Fruit fly (Drosophila melanogaster) whole organism: ENCODE measurements around the gene CG14818.

Experiments
- CG8478 ChIP-seq: fragments of >200 bp; optimal IDR thresholded peaks from 2 replicates; lab custom pipeline; 2018; ENCODE audit warnings: inconsistent platforms
- Dll ChIP-seq: fragments of >200 bp; optimal IDR thresholded peaks from 2 replicates; lab custom pipeline; 2017
- EcR ChIP-seq, 2 experiments: fragments of >200 bp; optimal IDR thresholded peaks; 2 replicates each; lab custom pipeline; 2017; ENCODE audit warnings: missing biosample characterization in 2 of 2, missing genetic modification characterization in 2 of 2, missing genetic modification reagents in 2 of 2
- pan ChIP-seq: fragments of >200 bp; optimal IDR thresholded peaks from 2 replicates; lab custom pipeline; 2017
- psq ChIP-seq: fragments of >200 bp; optimal IDR thresholded peaks from 2 replicates; lab custom pipeline; 2017
- usp ChIP-seq: fragments of >200 bp; optimal IDR thresholded peaks from 2 replicates; lab custom pipeline; 2017; ENCODE audit warnings: missing biosample characterization, missing genetic modification characterization, mixed read lengths

The CG14818 gene

dm6 chrX:1897384-1897783 lies 17.8 kb upstream of the CG14818 start:
- no peak for TF ChIP-seq usp (GFP tag; lab: Kevin White, UChicago)
- TF ChIP-seq psq (lab: Kevin White, UChicago): no peak
- TF ChIP-seq Dll (lab: Kevin White, UChicago): no peak
- TF ChIP-seq pan (lab: Kevin White, UChicago): no peak
- no peak for TF ChIP-seq CG8478 (lab: Kevin White, UChicago)
- no peak for TF ChIP-seq EcR (GFP tag; optimal IDR thresholded peaks at IDR 0.05; lab: Kevin White, UChicago)

dm6 chrX:1893532-1893931 lies 14.0 kb upstream of the CG14818 start:
- TF ChIP-seq Dll (lab: Kevin White, UChicago) (no peak), psq (lab: Kevin White, UChicago) (no peak), usp (GFP tag; lab: Kevin White, UChicago) (no peak), CG8478 (lab: Kevin White, UChicago) (no peak), pan (lab: Kevin White, UChicago) (no peak), EcR (GFP tag; optimal IDR thresholded peaks at IDR 0.05; lab: Kevin White, UChicago) (no peak)

dm6 chrX:1889926-1890325 lies 10.4 kb upstream of the CG14818 start, which contains the start of the genes trr and mRpL16:
Gene trr (minus strand): TSS chrX:1889950.
Gene mRpL16 (plus strand): TSS chrX:1890256.
- TF ChIP-seq usp (GFP tag; lab: Kevin White, UChicago): no peak
- no peak for TF ChIP-seq CG8478 (lab: Kevin White, UChicago)

dm6 chrX:1880779-1881178 lies 1.2 kb upstream of the CG14818 start:
- TF ChIP-seq Dll (lab: Kevin White, UChicago) (no peak), pan (lab: Kevin White, UChicago) (no peak), CG8478 (lab: Kevin White, UChicago) (no peak), psq (lab: Kevin White, UChicago) (no peak), usp (GFP tag; lab: Kevin White, UChicago) (no peak), EcR (GFP tag; optimal IDR thresholded peaks at IDR 0.05; lab: Kevin White, UChicago) (no peak)

- TF ChIP-seq CG8478 (lab: Kevin White, UChicago) (no peak), EcR (GFP tag; optimal IDR thresholded peaks at IDR 0.05; lab: Kevin White, UChicago) (no peak), usp (GFP tag; lab: Kevin White, UChicago) (no peak), pan (lab: Kevin White, UChicago) (no peak), Dll (lab: Kevin White, UChicago) (no peak), psq (lab: Kevin White, UChicago) (no peak)
Observed at dm6 chrX:1880139-1880556, 574 bp upstream of the CG14818 start, which contains the start of gene Coa8. Gene Coa8 (plus strand): TSS chrX:1880282.

- no peak for TF ChIP-seq psq (lab: Kevin White, UChicago)
- TF ChIP-seq Dll (lab: Kevin White, UChicago): no peak
- no peak for TF ChIP-seq EcR (GFP tag; optimal IDR thresholded peaks at IDR 0.05; lab: Kevin White, UChicago)
- TF ChIP-seq usp (GFP tag; lab: Kevin White, UChicago): no peak
- no peak for TF ChIP-seq pan (lab: Kevin White, UChicago)
- no peak for TF ChIP-seq CG8478 (lab: Kevin White, UChicago)
Observed at dm6 chrX:1877107-1877736, 2.4 kb downstream of the CG14818 start, which contains the start of the genes CG14817 and CG14805. Gene CG14817 (minus strand): TSS chrX:1877270. Gene CG14805 (plus strand): TSS chrX:1877317.

- TF ChIP-seq EcR (GFP tag; optimal IDR thresholded peaks at IDR 0.05; lab: Kevin White, UChicago): no peak
- TF ChIP-seq pan (lab: Kevin White, UChicago): no peak
- no peak for TF ChIP-seq usp (GFP tag; lab: Kevin White, UChicago)
- TF ChIP-seq psq (lab: Kevin White, UChicago): no peak
- no peak for TF ChIP-seq CG8478 (lab: Kevin White, UChicago)
- TF ChIP-seq Dll (lab: Kevin White, UChicago): no peak
Observed at dm6 chrX:1873515-1874126, 6.0 kb downstream of the CG14818 start, which contains the start of the genes Pgam5 and Vps26. Gene Pgam5 (minus strand): TSS chrX:1873565. Gene Vps26 (plus strand): TSS chrX:1873853.

- TF ChIP-seq CG8478 (lab: Kevin White, UChicago) (no peak), Dll (lab: Kevin White, UChicago) (no peak), psq (lab: Kevin White, UChicago) (no peak), EcR (GFP tag; optimal IDR thresholded peaks at IDR 0.05; lab: Kevin White, UChicago) (no peak), usp (GFP tag; lab: Kevin White, UChicago) (no peak)
Observed at dm6 chrX:1868586-1869111, 10.9 kb downstream of the CG14818 start, which contains the start of the genes CG14803 and Pex5. Gene CG14803 (plus strand): TSS chrX:1868870. Gene Pex5 (minus strand): TSS chrX:1869061.

- no peak for TF ChIP-seq Dll (lab: Kevin White, UChicago)
- TF ChIP-seq usp (GFP tag; lab: Kevin White, UChicago): no peak
- no peak for TF ChIP-seq CG8478 (lab: Kevin White, UChicago)
- TF ChIP-seq EcR (GFP tag; optimal IDR thresholded peaks at IDR 0.05; lab: Kevin White, UChicago): no peak
- no peak for TF ChIP-seq psq (lab: Kevin White, UChicago)
- no peak for TF ChIP-seq pan (lab: Kevin White, UChicago)
Observed at dm6 chrX:1865673-1866072, 13.9 kb downstream of the CG14818 start, which contains the start of the genes Gcna and MED18. Gene Gcna (minus strand): TSS chrX:1865835. Gene MED18 (plus strand): TSS chrX:1865909.

- TF ChIP-seq pan (lab: Kevin White, UChicago) (peak; percentile 70), usp (GFP tag; lab: Kevin White, UChicago) (no peak)
Observed at dm6 chrX:1861620-1862184, 17.9 kb downstream of the CG14818 start, which contains the start of gene deltaCOP. Gene deltaCOP (minus strand): TSS chrX:1861790.

dm6 chrX:1858867-1859266 lies 20.7 kb downstream of the CG14818 start, which contains the start of gene Lamtor5:
Gene Lamtor5 (minus strand): TSS chrX:1858971.
- TF ChIP-seq CG8478 (lab: Kevin White, UChicago) (no peak), EcR (GFP tag; optimal IDR thresholded peaks at IDR 0.05; lab: Kevin White, UChicago) (no peak), psq (lab: Kevin White, UChicago) (no peak), pan (lab: Kevin White, UChicago) (no peak), Dll (lab: Kevin White, UChicago) (no peak), usp (GFP tag; lab: Kevin White, UChicago) (no peak)
